Worm (Caenorhabditis elegans) whole organism, L4 larva: ENCODE results near the gene srw-141.
"Not testable (repeated sequence)": the region's sequence is repeated elsewhere in the genome, so short reads cannot be mapped to it uniquely, and the experiment has no call there.

Source experiments
- Y75B8A.6 ChIP-seq: fragments of 200-800 bp; sonication (Bioruptor generic); IDR thresholded peaks from 2 replicates; pipeline ENCODE4 v1.3.6; 2022; ENCODE audit warnings: missing genetic modification reagents, missing genetic modification characterization, missing compliant biosample characterization
- mdl-1 ChIP-seq, 2 experiments: fragments of 150-350 bp in 1 of 2; sonication (generic microtip) in 1 of 2; optimal IDR thresholded peaks; 2 replicates each; lab custom pipeline; 2014 to 2017; ENCODE audit warnings: missing biosample characterization in 2 of 2, missing genetic modification characterization in 2 of 2

- not testable (repeated sequence) for TF ChIP-seq Y75B8A.6; mdl-1 (tag; optimal IDR thresholded peaks at IDR 0.05; lab: Kevin White, UChicago)
These were observed 36.9 kb upstream of the srw-141 start, which contains the start of gene srw-123 for ce11 chrV:2975285-2975684.
